Fruit fly (Drosophila melanogaster) whole organism, embryonic: ENCODE measurements around the gene Tom40.

Source experiments
- PHDP ChIP-seq: fragments of 200-800 bp; sonication (Bioruptor generic); optimal IDR thresholded peaks from 3 replicates; lab custom pipeline; 2018; ENCODE audit warnings: missing biosample characterization, mild to moderate bottlenecking, missing genetic modification characterization, moderate library complexity
- wdn ChIP-seq: fragments of 200-800 bp; sonication (Bioruptor generic); IDR thresholded peaks from 2 replicates; pipeline ENCODE4 v1.3.6; 2022; ENCODE audit warnings: missing biosample characterization, missing genetic modification characterization

- TF ChIP-seq PHDP (peak; percentile 93), wdn (GFP tag; lab: Robert Waterston, UW) (peak; percentile 87)
These were observed 36.4 kb upstream of the Tom40 start for dm6 chrX:7700239-7700793.
